Worm (Caenorhabditis elegans) whole organism, L1 larva: ENCODE data around the gene cut-3.

Source experiments
- C04F5.9 ChIP-seq: sonication (generic microtip); optimal IDR thresholded peaks from 2 replicates; lab custom pipeline; 2016; ENCODE audit warnings: missing genetic modification characterization, missing compliant biosample characterization
- C34B4.2 ChIP-seq: sonication (generic microtip); optimal IDR thresholded peaks from 2 replicates; lab custom pipeline; 2017; ENCODE audit warnings: mild to moderate bottlenecking, missing genetic modification characterization, missing compliant biosample characterization
- F16B12.6 ChIP-seq: fragments of 150-350 bp; optimal IDR thresholded peaks from 2 replicates; lab custom pipeline; 2014; ENCODE audit warnings: missing biosample characterization, missing genetic modification characterization
- Y116A8C.19 ChIP-seq: sonication (generic microtip); optimal IDR thresholded peaks from 2 replicates; lab custom pipeline; 2016; ENCODE audit warnings: missing compliant biosample characterization, missing genetic modification characterization, borderline replicate concordance
- aha-1 ChIP-seq: fragments of 150-350 bp; optimal IDR thresholded peaks from 2 replicates; lab custom pipeline; 2014; ENCODE audit warnings: missing biosample characterization, missing genetic modification characterization
- alr-1 ChIP-seq: fragments of 200-800 bp; sonication (Bioruptor generic); optimal IDR thresholded peaks from 2 replicates; lab custom pipeline; 2018; ENCODE audit warnings: borderline replicate concordance, mild to moderate bottlenecking, missing genetic modification characterization, missing compliant biosample characterization
- aly-2 ChIP-seq: fragments of 150-350 bp; optimal IDR thresholded peaks from 2 replicates; lab custom pipeline; 2014; ENCODE audit warnings: missing biosample characterization, missing genetic modification characterization
- ama-1 ChIP-seq: fragments of 150-350 bp; optimal IDR thresholded peaks from 2 replicates; lab custom pipeline; 2014
- blmp-1 ChIP-seq: fragments of 150-350 bp; optimal IDR thresholded peaks from 2 replicates; lab custom pipeline; 2014; ENCODE audit warnings: missing biosample characterization, missing genetic modification characterization
- ceh-88 ChIP-seq: fragments of 200-800 bp; sonication (Bioruptor generic); IDR thresholded peaks from 2 replicates; pipeline ENCODE4 v1.3.6; 2022; ENCODE audit warnings: missing genetic modification characterization, missing compliant biosample characterization
- efl-1 ChIP-seq, 4 experiments: fragments of 150-350 bp; optimal IDR thresholded peaks in 3 of 4; peaks in 1 of 4; 1 replicate in 1 of 4; 2 replicates in 3 of 4; lab custom pipeline; 2014; ENCODE audit warnings: missing biosample characterization in 2 of 4, missing genetic modification characterization in 2 of 4, missing genetic modification reagents in 2 of 4
- efl-3 ChIP-seq: fragments of 200-800 bp; sonication (Bioruptor generic); optimal IDR thresholded peaks from 2 replicates; lab custom pipeline; 2018; ENCODE audit warnings: mild to moderate bottlenecking, missing genetic modification characterization, missing compliant biosample characterization
- egl-13 ChIP-seq: sonication (generic microtip); optimal IDR thresholded peaks from 2 replicates; lab custom pipeline; 2016; ENCODE audit warnings: missing genotype, missing genetic modification reagents, missing genetic modification characterization, missing compliant biosample characterization
- elt-3 ChIP-seq, 6 experiments: fragments of 150-350 bp in 1 of 6; sonication (generic microtip); optimal IDR thresholded peaks; 2 replicates each; lab custom pipeline; 2017 to 2018; ENCODE audit warnings: missing biosample characterization in 6 of 6, missing genetic modification characterization in 6 of 6, inconsistent platforms in 1 of 6
- fkh-10 ChIP-seq: sonication (generic microtip); optimal IDR thresholded peaks from 2 replicates; lab custom pipeline; 2017; ENCODE audit warnings: missing biosample characterization, missing genetic modification reagents, missing genetic modification characterization
- fkh-4 ChIP-seq: sonication (generic microtip); optimal IDR thresholded peaks from 2 replicates; lab custom pipeline; 2016; ENCODE audit warnings: missing compliant biosample characterization, missing genetic modification characterization, borderline replicate concordance
- grh-1 ChIP-seq: fragments of 200-800 bp; sonication (Bioruptor generic); IDR thresholded peaks from 2 replicates; pipeline ENCODE4 v1.3.6; 2022; ENCODE audit warnings: missing genetic modification reagents, missing genetic modification characterization, missing compliant biosample characterization
- irx-1 ChIP-seq: sonication (generic microtip); optimal IDR thresholded peaks from 2 replicates; lab custom pipeline; 2016; ENCODE audit warnings: missing genetic modification characterization, missing compliant biosample characterization
- isw-1 ChIP-seq: fragments of 200-800 bp; sonication (Bioruptor generic); IDR thresholded peaks from 2 replicates; pipeline ENCODE4 v1.3.6; 2022; ENCODE audit warnings: missing genetic modification characterization, missing compliant biosample characterization
- jun-1 ChIP-seq: fragments of 150-350 bp; optimal IDR thresholded peaks from 2 replicates; lab custom pipeline; 2014; ENCODE audit warnings: missing biosample characterization, missing genetic modification reagents, missing genetic modification characterization
- lin-13 ChIP-seq: fragments of 150-350 bp; optimal IDR thresholded peaks from 2 replicates; lab custom pipeline; 2014; ENCODE audit warnings: missing biosample characterization, missing genetic modification reagents, missing genetic modification characterization
- lin-14 ChIP-seq: fragments of 200-800 bp; sonication (Bioruptor generic); optimal IDR thresholded peaks from 2 replicates; lab custom pipeline; 2018; ENCODE audit warnings: mild to moderate bottlenecking, missing genetic modification characterization, moderate library complexity, missing compliant biosample characterization
- lin-15B ChIP-seq: fragments of 150-350 bp; sonication (generic microtip); optimal IDR thresholded peaks from 3 replicates; lab custom pipeline; 2014; ENCODE audit warnings: missing biosample characterization, missing genetic modification characterization
- lsy-2 ChIP-seq, 2 experiments: fragments of 150-350 bp; optimal IDR thresholded peaks; 2 replicates each; lab custom pipeline; 2014; ENCODE audit warnings: missing biosample characterization in 2 of 2, missing genetic modification characterization in 2 of 2
- mab-9 ChIP-seq: fragments of 200-800 bp; sonication (Bioruptor generic); IDR thresholded peaks from 2 replicates; pipeline ENCODE4 v1.3.6; 2022; ENCODE audit warnings: missing genetic modification reagents, missing genetic modification characterization, missing compliant biosample characterization
- mdl-1 ChIP-seq, 2 experiments: fragments of 150-350 bp; optimal IDR thresholded peaks; 2 replicates each; lab custom pipeline; 2014 to 2017; ENCODE audit warnings: missing biosample characterization in 2 of 2, missing genetic modification characterization in 2 of 2, inconsistent platforms in 1 of 2
- nhr-11 ChIP-seq: fragments of 150-350 bp; optimal IDR thresholded peaks from 2 replicates; lab custom pipeline; 2014; ENCODE audit warnings: missing biosample characterization, missing genetic modification characterization
- nhr-12 ChIP-seq: sonication (generic microtip); optimal IDR thresholded peaks from 2 replicates; lab custom pipeline; 2017; ENCODE audit warnings: missing biosample characterization, missing genetic modification characterization
- nhr-19 ChIP-seq: fragments of 200-800 bp; sonication (Bioruptor generic); conservative IDR thresholded peaks from 2 replicates; pipeline ENCODE4 v1.3.6; 2022; ENCODE audit warnings: missing genetic modification characterization, missing compliant biosample characterization
- nhr-20 ChIP-seq: sonication (generic microtip); optimal IDR thresholded peaks from 2 replicates; lab custom pipeline; 2016; ENCODE audit warnings: mild to moderate bottlenecking, missing genetic modification characterization, missing compliant biosample characterization
- nhr-237 ChIP-seq: fragments of 150-350 bp; optimal IDR thresholded peaks from 2 replicates; lab custom pipeline; 2014; ENCODE audit warnings: missing biosample characterization, missing genetic modification characterization
- nhr-28 ChIP-seq: fragments of 150-350 bp; optimal IDR thresholded peaks from 2 replicates; lab custom pipeline; 2014; ENCODE audit warnings: missing biosample characterization, missing genetic modification characterization
- nhr-47 ChIP-seq: sonication (generic microtip); optimal IDR thresholded peaks from 2 replicates; lab custom pipeline; 2016; ENCODE audit warnings: mild to moderate bottlenecking, missing genetic modification characterization, moderate library complexity, missing compliant biosample characterization
- nhr-76 ChIP-seq: sonication (generic microtip); optimal IDR thresholded peaks from 2 replicates; lab custom pipeline; 2017; ENCODE audit warnings: missing biosample characterization, missing genetic modification characterization
- nhr-84 ChIP-seq: sonication (generic microtip); optimal IDR thresholded peaks from 2 replicates; lab custom pipeline; 2017; ENCODE audit warnings: missing biosample characterization, missing genetic modification characterization
- nhr-85 ChIP-seq: sonication (generic microtip); peaks from one replicate; lab custom pipeline; 2016; ENCODE audit warnings: missing genetic modification characterization, inconsistent platforms, missing compliant biosample characterization
- nhr-90 ChIP-seq: sonication (generic microtip); optimal IDR thresholded peaks from 2 replicates; lab custom pipeline; 2016; ENCODE audit warnings: mild to moderate bottlenecking, missing genetic modification characterization, missing compliant biosample characterization; ENCODE audit not compliant: poor library complexity
- pag-3 ChIP-seq: sonication (generic microtip); optimal IDR thresholded peaks from 2 replicates; lab custom pipeline; 2017; ENCODE audit warnings: missing genetic modification characterization, mild to moderate bottlenecking, missing compliant biosample characterization, antibody characterized with exemption, borderline replicate concordance; ENCODE audit not compliant: insufficient read depth
- pqm-1 ChIP-seq: sonication (generic microtip); optimal IDR thresholded peaks from 3 replicates; lab custom pipeline; 2017; ENCODE audit warnings: missing biosample characterization, missing genetic modification characterization
- rnt-1 ChIP-seq: sonication (generic microtip); optimal IDR thresholded peaks from 2 replicates; lab custom pipeline; 2016; ENCODE audit warnings: mild to moderate bottlenecking, missing genetic modification characterization, moderate library complexity, missing compliant biosample characterization
- skn-1 ChIP-seq: fragments of 150-350 bp; optimal IDR thresholded peaks from 2 replicates; lab custom pipeline; 2014; ENCODE audit warnings: missing biosample characterization, missing genetic modification characterization
- sptf-1 ChIP-seq: fragments of 150-350 bp; optimal IDR thresholded peaks from 2 replicates; lab custom pipeline; 2014; ENCODE audit warnings: missing biosample characterization, missing genetic modification characterization
- sup-37 ChIP-seq: fragments of 200-800 bp; sonication (Bioruptor generic); optimal IDR thresholded peaks from 2 replicates; lab custom pipeline; 2018; ENCODE audit warnings: mild to moderate bottlenecking, missing genetic modification characterization, missing compliant biosample characterization
- swsn-7 ChIP-seq: sonication (generic microtip); optimal IDR thresholded peaks from 2 replicates; lab custom pipeline; 2016; ENCODE audit warnings: missing genetic modification characterization, missing compliant biosample characterization
- tbx-2 ChIP-seq: sonication (generic microtip); optimal IDR thresholded peaks from 2 replicates; lab custom pipeline; 2016; ENCODE audit warnings: missing genetic modification characterization, missing compliant biosample characterization
- unc-130 ChIP-seq: fragments of 150-350 bp; optimal IDR thresholded peaks from 2 replicates; lab custom pipeline; 2017; ENCODE audit warnings: missing biosample characterization, missing genetic modification characterization, inconsistent platforms
- unc-30 ChIP-seq: sonication (generic microtip); optimal IDR thresholded peaks from 2 replicates; lab custom pipeline; 2017; ENCODE audit warnings: missing biosample characterization, missing genetic modification characterization
- unc-62 ChIP-seq: fragments of 150-350 bp; optimal IDR thresholded peaks from 2 replicates; lab custom pipeline; 2014; ENCODE audit warnings: missing biosample characterization, missing genetic modification reagents, missing genetic modification characterization
- unc-86 ChIP-seq: sonication (generic microtip); optimal IDR thresholded peaks from 2 replicates; lab custom pipeline; 2016; ENCODE audit warnings: missing genetic modification characterization, missing compliant biosample characterization
- unc-98 ChIP-seq: fragments of 200-800 bp; sonication (Bioruptor generic); IDR thresholded peaks from 2 replicates; pipeline ENCODE4 v1.3.6; 2022; ENCODE audit warnings: missing genetic modification characterization, missing compliant biosample characterization
- zag-1 ChIP-seq: fragments of 150-350 bp; optimal IDR thresholded peaks from 2 replicates; lab custom pipeline; 2014; ENCODE audit warnings: missing biosample characterization, missing genetic modification characterization
- ztf-4 ChIP-seq: fragments of 150-350 bp; optimal IDR thresholded peaks from 2 replicates; lab custom pipeline; 2014; ENCODE audit warnings: missing biosample characterization, missing genetic modification characterization

Gene cut-3

DNA sequence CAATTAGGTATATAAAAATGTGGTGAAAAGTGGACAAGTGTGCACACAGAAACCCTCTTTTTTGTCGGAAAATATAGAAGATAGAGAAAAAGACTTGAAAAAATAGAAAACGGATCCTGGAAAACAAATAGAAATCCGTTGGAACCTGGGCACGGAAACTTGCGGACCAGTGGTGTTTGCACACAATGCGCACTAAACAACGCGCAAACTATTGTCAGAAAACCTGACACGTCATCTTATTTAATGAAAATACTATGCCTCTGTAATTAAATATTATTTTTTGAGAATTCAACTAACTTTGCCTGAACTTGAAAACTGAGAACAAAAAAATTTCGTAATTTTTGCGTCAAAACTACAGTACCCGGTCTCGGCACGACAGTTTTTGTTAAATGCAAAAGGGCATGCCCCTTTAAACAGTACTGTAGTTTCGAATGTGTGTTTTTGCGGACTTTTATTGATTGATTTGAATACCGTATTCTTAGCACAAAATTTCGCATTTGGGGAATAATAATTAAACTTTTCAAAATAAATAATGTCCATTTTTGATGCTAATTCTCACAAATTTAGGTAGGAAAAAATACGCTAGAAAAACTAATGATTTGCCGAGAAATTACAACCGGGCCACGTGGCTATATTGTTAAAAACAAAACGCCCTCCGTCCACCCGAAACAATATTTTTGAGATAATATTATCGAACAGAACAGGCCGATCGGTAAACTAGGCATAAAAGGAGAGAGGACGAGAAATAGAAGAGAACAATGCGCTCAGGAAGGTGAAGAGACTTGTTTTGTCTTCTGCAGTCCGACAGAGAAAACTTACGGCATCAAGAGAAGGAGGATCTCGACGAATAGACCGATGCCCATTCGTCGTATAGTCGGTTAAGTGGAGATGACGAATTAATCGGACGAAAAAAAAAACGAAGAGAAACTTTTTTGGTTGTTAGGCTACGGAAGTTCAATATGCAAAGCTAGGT, 17.4 kb downstream of the cut-3 start (continued):
- TF ChIP-seq egl-13 (tag; lab: Kevin White, UChicago) (no peak), aha-1 (tag; lab: Kevin White, UChicago) (no peak), lsy-2 (tag; optimal IDR thresholded peaks at IDR 0.05; lab: Kevin White, UChicago) (peak in 1 of 2 experiments; percentile 41), lin-14 (peak; percentile 47), mab-9 (no peak), unc-62 (no peak), nhr-47 (no peak), nhr-12 (tag; lab: Kevin White, UChicago) (no peak), alr-1 (tag; lab: Kevin White, UChicago) (no peak), unc-86 (tag; lab: Kevin White, UChicago) (no peak), efl-3 (GFP tag; lab: Kevin White, UChicago) (no peak), nhr-237 (tag; lab: Kevin White, UChicago) (no peak), elt-3 (tag; optimal IDR thresholded peaks at IDR 0.05; lab: Kevin White, UChicago) (no peak), C04F5.9 (tag; lab: Kevin White, UChicago) (no peak), fkh-4 (tag; lab: Kevin White, UChicago) (no peak), nhr-19 (no peak), pag-3 (tag; lab: Kevin White, UChicago) (no peak), nhr-11 (tag; lab: Kevin White, UChicago) (no peak), efl-1 (optimal IDR thresholded peaks at IDR 0.05; lab: Kevin White, UChicago) (peak; percentile 12 to 40), efl-1 (GFP tag; optimal IDR thresholded peaks at IDR 0.05 in 1 of 2; lab: Kevin White, UChicago) (peak in 1 of 2 experiments; percentile 26), nhr-76 (tag; lab: Kevin White, UChicago) (no peak), lin-13 (GFP tag; lab: Kevin White, UChicago) (no peak), lin-15B (tag; lab: Kevin White, UChicago) (no peak), zag-1 (no peak), unc-30 (tag; lab: Kevin White, UChicago) (no peak), F16B12.6 (tag; lab: Kevin White, UChicago) (peak; percentile 84), sptf-1 (tag; lab: Kevin White, UChicago) (no peak), swsn-7 (no peak), irx-1 (tag; lab: Kevin White, UChicago) (no peak), sup-37 (no peak), aly-2 (tag; lab: Kevin White, UChicago) (no peak), mdl-1 (tag; optimal IDR thresholded peaks at IDR 0.05; lab: Kevin White, UChicago) (no peak), pqm-1 (tag; lab: Kevin White, UChicago) (no peak), grh-1 (GFP tag; lab: Robert Waterston, UW) (no peak), nhr-90 (tag; lab: Kevin White, UChicago) (no peak), C34B4.2 (tag; lab: Kevin White, UChicago) (no peak), blmp-1 (peak; percentile 79), nhr-28 (tag; lab: Kevin White, UChicago) (no peak), rnt-1 (no peak), nhr-20 (tag; lab: Kevin White, UChicago) (no peak), unc-98 (GFP tag; lab: Robert Waterston, UW) (no peak), Y116A8C.19 (tag; lab: Kevin White, UChicago) (no peak), jun-1 (tag; lab: Kevin White, UChicago) (no peak), tbx-2 (tag; lab: Kevin White, UChicago) (no peak), ztf-4 (no peak), unc-130 (tag; lab: Kevin White, UChicago) (no peak), ama-1 (no peak), skn-1 (tag; lab: Kevin White, UChicago) (no peak), ceh-88 (GFP tag; lab: Robert Waterston, UW) (no peak), isw-1 (no peak), nhr-85 (tag; lab: Kevin White, UChicago) (peak; percentile 59), nhr-84 (tag; lab: Kevin White, UChicago) (no peak), fkh-10 (GFP tag; lab: Kevin White, UChicago) (no peak)
- TF ChIP-seq, all 84 proteins: peak for 11
